Worm (Caenorhabditis elegans): ENCODE measurements around the gene C06H2.2.

Gene C06H2.2

DNA sequence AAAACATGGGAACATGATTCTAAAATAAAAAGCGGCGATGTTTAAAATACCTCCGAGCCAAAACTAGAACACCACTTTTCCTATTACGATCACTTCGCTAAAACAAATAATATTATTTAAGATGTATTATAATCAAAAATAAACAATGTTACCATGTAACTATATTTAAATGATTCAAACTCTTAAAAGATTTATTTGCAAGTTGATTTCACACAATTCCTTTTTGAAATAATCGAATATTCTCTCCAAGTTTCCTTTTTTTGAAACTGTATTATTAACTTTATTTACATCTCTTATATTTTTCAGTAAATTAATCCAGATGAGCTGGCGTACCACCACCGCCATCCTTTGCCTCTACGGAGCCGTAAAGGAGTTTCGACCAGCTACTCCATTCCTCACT is 16.2 kb downstream of the C06H2.2 start, which contains the start of gene folt-1:
Gene folt-1, plus strand, starts transcription at position 301 of the 400 bp plus-strand sequence.
- TF ChIP-seq ceh-83 (GFP tag; optimal IDR thresholded peaks at IDR 0.05) (no peak), M03D4.4 (tag; optimal IDR thresholded peaks at IDR 0.05) (no peak), elt-1 (tag; optimal IDR thresholded peaks at IDR 0.05; ENCODE audit: borderline replicate concordance, insufficient read depth) (no peak), blmp-1 (tag; optimal IDR thresholded peaks at IDR 0.05) (no peak), zip-8 (tag; optimal IDR thresholded peaks at IDR 0.05) (no peak), lsy-2 (tag; optimal IDR thresholded peaks at IDR 0.05) (no peak), mep-1 (tag; optimal IDR thresholded peaks at IDR 0.05) (no peak), flh-1 (GFP tag; optimal IDR thresholded peaks at IDR 0.05) (no peak), mab-5 (tag; optimal IDR thresholded peaks at IDR 0.05) (no peak), ceh-39 (tag; optimal IDR thresholded peaks at IDR 0.05) (no peak), tbx-8 (GFP tag; optimal IDR thresholded peaks at IDR 0.05) (no peak), unc-39 (tag; optimal IDR thresholded peaks at IDR 0.05) (no peak), cnd-1 (tag; optimal IDR thresholded peaks at IDR 0.05) (no peak)

DNA sequence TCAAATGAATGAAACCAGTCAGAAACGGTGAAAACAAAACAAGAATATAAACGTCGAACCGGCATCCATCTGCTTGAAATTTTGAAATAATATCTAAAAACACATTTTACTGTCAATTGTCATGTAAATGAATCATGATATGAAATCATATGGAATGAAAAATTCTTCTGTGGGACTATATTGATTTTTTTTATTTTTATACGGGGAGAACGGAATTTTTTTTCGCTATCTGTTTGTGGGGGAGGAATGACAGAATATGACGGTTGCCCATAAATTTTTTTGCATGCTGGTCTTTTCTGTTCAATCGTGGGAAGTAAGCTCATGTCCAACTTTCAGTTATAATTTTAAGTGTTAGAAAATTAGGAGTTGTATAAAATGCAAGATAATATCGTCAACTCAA is 19.7 kb downstream of the C06H2.2 start, which contains the start of gene C06H2.7:
Gene C06H2.7, minus strand, starts transcription at position 101 of the 400 bp plus-strand sequence.
- TF ChIP-seq lin-13 (tag; optimal IDR thresholded peaks at IDR 0.05) (no peak), ztf-11 (tag; optimal IDR thresholded peaks at IDR 0.05) (no peak), mab-5 (tag; optimal IDR thresholded peaks at IDR 0.05) (no peak), unc-120 (tag; optimal IDR thresholded peaks at IDR 0.05; ENCODE audit: poor library complexity, severe bottlenecking) (no peak), nhr-12 (tag; optimal IDR thresholded peaks at IDR 0.05) (no peak), elt-1 (tag; optimal IDR thresholded peaks at IDR 0.05; ENCODE audit: borderline replicate concordance, insufficient read depth) (no peak), lsy-2 (tag; optimal IDR thresholded peaks at IDR 0.05) (no peak), ceh-39 (tag; optimal IDR thresholded peaks at IDR 0.05) (no peak), M03D4.4 (tag; optimal IDR thresholded peaks at IDR 0.05) (no peak), hlh-1 (tag; optimal IDR thresholded peaks at IDR 0.05) (no peak), cnd-1 (tag; optimal IDR thresholded peaks at IDR 0.05) (no peak), snpc-4 (tag; optimal IDR thresholded peaks at IDR 0.05) (no peak), nhr-2 (tag; optimal IDR thresholded peaks at IDR 0.05) (no peak), bed-3 (GFP tag; optimal IDR thresholded peaks at IDR 0.05) (no peak), lin-32 (GFP tag; optimal IDR thresholded peaks at IDR 0.05) (no peak), zip-8 (tag; optimal IDR thresholded peaks at IDR 0.05) (no peak), unc-62 (GFP tag; optimal IDR thresholded peaks at IDR 0.05) (no peak), mep-1 (tag; optimal IDR thresholded peaks at IDR 0.05) (no peak), unc-39 (tag; optimal IDR thresholded peaks at IDR 0.05) (no peak)

- TF ChIP-seq ham-2 (GFP tag; optimal IDR thresholded peaks at IDR 0.05) (no peak), elt-1 (tag; optimal IDR thresholded peaks at IDR 0.05; ENCODE audit: borderline replicate concordance, insufficient read depth) (no peak), nhr-2 (tag; optimal IDR thresholded peaks at IDR 0.05) (no peak), ztf-11 (tag; optimal IDR thresholded peaks at IDR 0.05) (no peak), ceh-39 (tag; optimal IDR thresholded peaks at IDR 0.05) (no peak), unc-120 (tag; optimal IDR thresholded peaks at IDR 0.05; ENCODE audit: poor library complexity, severe bottlenecking) (no peak), drap-1 (GFP tag; optimal IDR thresholded peaks at IDR 0.05) (no peak), ceh-43 (GFP tag; optimal IDR thresholded peaks at IDR 0.05) (no peak), lin-32 (GFP tag; optimal IDR thresholded peaks at IDR 0.05) (no peak), ceh-83 (GFP tag; optimal IDR thresholded peaks at IDR 0.05) (no peak), bed-3 (GFP tag; optimal IDR thresholded peaks at IDR 0.05) (no peak), lin-13 (tag; optimal IDR thresholded peaks at IDR 0.05) (no peak), hlh-1 (tag; optimal IDR thresholded peaks at IDR 0.05) (no peak), sem-2 (GFP tag; optimal IDR thresholded peaks at IDR 0.05) (no peak), mep-1 (tag; optimal IDR thresholded peaks at IDR 0.05) (no peak), sptf-1 (tag; optimal IDR thresholded peaks at IDR 0.05) (no peak), ces-1 (GFP tag; optimal IDR thresholded peaks at IDR 0.05) (no peak)
These were observed 22.1 kb downstream of the C06H2.2 start, which contains the start of the genes T19C4.24 and nlp-33 for ce11 chrV:11146958-11147779. Gene T19C4.24 (minus strand): TSS chrV:11147008. Gene nlp-33 (plus strand): TSS chrV:11147346.

- TF ChIP-seq nhr-237 (tag; optimal IDR thresholded peaks at IDR 0.05) (peak; percentile 16), mep-1 (tag; optimal IDR thresholded peaks at IDR 0.05) (no peak), nhr-2 (tag; optimal IDR thresholded peaks at IDR 0.05) (no peak)
These were observed 22.7 kb downstream of the C06H2.2 start for ce11 chrV:11147780-11148144.
